Fruit fly (Drosophila melanogaster) Kc167 (cell line): ENCODE measurements around the gene xmas.

Experiments used
- Myc ChIP-seq: fragments of >200 bp; optimal IDR thresholded peaks from 2 replicates; lab custom pipeline; 2017; ENCODE audit warnings: missing external identifiers
- Sin3A ChIP-seq: fragments of >200 bp; optimal IDR thresholded peaks from 2 replicates; lab custom pipeline; 2018; ENCODE audit warnings: missing external identifiers
- h ChIP-seq: fragments of >200 bp; optimal IDR thresholded peaks from 3 replicates; lab custom pipeline; 2018; ENCODE audit warnings: missing external identifiers
- insv ChIP-seq: fragments of >200 bp; optimal IDR thresholded peaks from 3 replicates; lab custom pipeline; 2018; ENCODE audit warnings: missing external identifiers
- psq ChIP-seq: fragments of >200 bp; optimal IDR thresholded peaks from 2 replicates; lab custom pipeline; 2017; ENCODE audit warnings: missing external identifiers
- ttk ChIP-seq: sonication (Bioruptor generic); optimal IDR thresholded peaks from 2 replicates; lab custom pipeline; 2017; ENCODE audit warnings: missing external identifiers

The xmas gene

DNA sequence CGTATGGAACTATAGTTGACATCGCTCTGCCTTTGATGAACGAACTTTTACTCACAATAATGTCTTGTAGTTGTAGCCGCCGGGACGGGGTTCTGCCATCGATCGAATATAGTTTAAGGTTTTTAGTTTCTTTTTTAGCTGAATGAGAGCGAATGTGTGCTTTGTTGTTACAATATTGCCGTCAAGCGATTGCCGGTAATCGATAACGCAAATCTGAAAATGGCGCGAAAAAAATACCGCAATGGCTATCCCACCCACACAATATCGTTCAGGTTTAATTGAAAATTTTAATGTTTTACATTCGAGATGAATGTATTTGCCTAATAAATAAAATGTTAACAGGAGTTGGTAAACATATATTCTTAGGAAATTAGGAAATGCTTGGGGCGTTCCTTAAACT lies at the start of gene xmas:
Gene xmas (minus strand): TSS at position 191 of the 400 bp plus-strand sequence.
- TF ChIP-seq h (lab: Kevin White, UChicago) (no peak), ttk (no peak), Sin3A (no peak), Myc (no peak), insv (lab: Kevin White, UChicago) (no peak)

DNA sequence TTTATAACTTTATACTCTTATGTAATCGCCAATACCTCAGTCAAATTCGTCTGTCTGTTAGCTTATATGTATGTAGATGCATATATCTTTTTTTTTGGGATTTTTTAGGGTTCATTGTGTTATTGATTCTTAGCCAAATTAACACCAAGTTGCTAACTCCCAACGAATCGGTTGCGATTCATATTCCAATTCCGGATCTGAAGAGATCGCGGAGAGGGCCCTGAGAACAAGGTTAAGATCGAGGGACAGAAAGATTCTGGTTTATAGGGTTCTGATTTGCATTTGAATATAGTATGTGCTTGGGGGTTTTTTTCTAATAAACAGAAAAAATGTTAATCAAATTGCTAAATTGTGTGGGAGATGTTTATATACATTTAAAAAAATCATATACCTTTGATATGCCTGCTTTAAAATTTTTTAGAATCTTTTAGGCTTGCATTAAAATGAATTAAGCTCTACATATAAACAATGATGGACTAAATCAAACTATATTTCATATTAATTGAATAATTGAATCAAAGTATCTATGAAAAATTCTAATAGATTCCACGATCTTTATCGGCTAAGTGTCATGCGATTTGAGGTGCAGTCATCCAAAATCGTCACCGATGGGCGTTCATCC lies 48.9 kb upstream of the xmas start, which contains the start of gene CG32563:
Gene CG32563 (plus strand): TSS at position 572 of the 622 bp plus-strand sequence.
- TF ChIP-seq Sin3A (no peak), h (lab: Kevin White, UChicago) (no peak), psq (lab: Kevin White, UChicago) (no peak), insv (lab: Kevin White, UChicago) (no peak), Myc (no peak), ttk (no peak)

DNA sequence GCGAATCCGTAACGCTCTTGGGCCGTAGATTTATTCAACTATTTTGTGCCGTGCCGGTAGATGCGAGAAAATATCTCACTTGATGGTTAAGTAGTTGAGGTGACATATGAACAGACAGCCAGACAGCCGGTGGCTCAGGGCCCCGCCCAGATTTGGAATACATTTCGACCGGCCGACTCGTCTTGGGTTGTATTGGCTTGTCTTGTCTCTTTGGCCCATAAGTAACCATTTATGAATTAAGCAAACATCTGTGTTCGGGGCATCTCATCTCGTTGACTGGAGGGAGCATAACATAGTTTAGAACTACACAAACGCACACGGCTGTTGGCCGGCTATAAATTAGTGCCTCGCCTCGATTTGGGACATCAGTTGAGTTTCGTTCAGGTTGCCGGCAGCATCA lies 46.9 kb upstream of the xmas start, which contains the start of gene CG32564:
Gene CG32564 (plus strand): TSS at position 362 of the 400 bp plus-strand sequence.
- TF ChIP-seq h (lab: Kevin White, UChicago), result no peak
- TF ChIP-seq insv (lab: Kevin White, UChicago), result no peak
- no peak for TF ChIP-seq ttk
- no peak for TF ChIP-seq psq (lab: Kevin White, UChicago)
- TF ChIP-seq Myc, result no peak
- no peak for TF ChIP-seq Sin3A

DNA sequence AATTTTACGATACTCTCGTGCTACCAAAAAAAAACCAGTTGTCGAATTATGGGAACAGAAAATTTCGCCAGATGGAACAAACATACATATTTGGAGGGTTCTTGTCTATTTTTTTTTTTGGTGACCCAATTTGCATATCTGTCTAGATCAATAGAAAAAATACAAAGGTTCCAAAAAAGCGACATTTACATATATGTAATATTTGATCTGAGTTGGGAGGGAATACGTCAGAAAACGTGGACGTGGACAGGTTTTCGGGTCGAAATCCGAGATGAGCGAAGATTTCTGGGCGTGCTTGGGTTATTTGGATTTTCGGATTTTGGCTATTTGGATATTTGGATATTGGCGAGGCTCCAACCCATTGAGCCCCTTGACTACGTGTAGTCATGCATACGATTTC lies 45.9 kb upstream of the xmas start:
- TF ChIP-seq Myc (no peak), psq (lab: Kevin White, UChicago) (no peak), ttk (no peak), Sin3A (no peak), insv (lab: Kevin White, UChicago) (no peak), h (lab: Kevin White, UChicago) (no peak)

DNA sequence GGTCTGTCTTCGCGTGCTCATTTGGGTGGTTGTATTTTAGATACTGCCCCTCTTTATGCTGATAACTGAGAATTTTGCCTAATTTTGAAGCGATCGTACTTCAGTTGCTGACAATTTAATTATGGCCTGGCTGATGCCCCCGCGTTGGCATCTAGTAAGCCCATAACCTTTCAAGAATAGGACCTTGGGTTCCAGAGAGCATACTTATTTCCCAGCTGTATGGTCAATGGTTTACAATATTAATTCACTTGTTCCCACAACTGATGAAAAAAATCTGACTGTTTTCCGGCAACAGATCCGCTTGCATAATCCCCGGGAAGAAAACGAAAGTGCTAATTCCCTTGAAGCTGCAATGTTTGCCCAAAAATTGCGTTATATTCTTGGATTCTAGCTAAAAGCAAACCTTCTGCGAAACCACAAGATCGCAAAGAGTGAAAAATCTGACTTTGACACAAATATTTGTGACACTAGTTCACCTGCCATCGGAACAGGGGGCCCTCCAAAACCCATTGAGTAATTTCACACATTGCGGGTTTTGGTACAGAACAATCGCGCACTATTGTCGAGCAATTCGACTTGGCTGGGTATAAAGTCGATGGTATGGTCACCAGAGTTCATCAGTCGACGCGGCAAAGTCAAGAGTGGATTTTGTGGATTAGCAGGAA lies 43.5 kb upstream of the xmas start, which contains the start of the genes TTLL1A and CG5070:
Gene TTLL1A (minus strand): TSS at position 101 of the 665 bp plus-strand sequence.
Gene CG5070 (plus strand): TSS at position 615 of the 665 bp plus-strand sequence.
- TF ChIP-seq h (lab: Kevin White, UChicago) (no peak), ttk (no peak), Myc (no peak), insv (lab: Kevin White, UChicago) (no peak), psq (lab: Kevin White, UChicago) (no peak), Sin3A (no peak)

DNA sequence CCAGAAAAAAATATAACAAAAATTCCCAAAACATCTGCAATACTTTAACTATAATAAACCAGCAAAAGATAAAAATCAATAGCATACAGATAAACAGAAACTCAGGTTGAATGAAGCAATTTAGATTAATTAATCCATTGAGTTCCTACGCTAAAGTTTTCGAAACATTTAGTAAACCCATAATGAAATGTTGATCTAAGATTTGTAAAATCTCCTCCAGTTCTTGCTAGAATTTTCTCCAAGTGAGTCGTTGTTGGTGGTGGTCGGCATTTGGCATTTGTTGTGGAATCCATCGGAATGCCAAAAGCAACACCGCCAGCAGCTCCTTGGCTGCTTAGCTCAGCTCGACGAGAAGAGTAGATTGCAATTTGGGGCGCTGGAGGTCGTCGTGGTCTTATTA lies 29.1 kb upstream of the xmas start:
- TF ChIP-seq insv (lab: Kevin White, UChicago), result no peak
- TF ChIP-seq ttk, result no peak
- no peak for TF ChIP-seq psq (lab: Kevin White, UChicago)
- no peak for TF ChIP-seq Myc
- TF ChIP-seq Sin3A, result no peak
- no peak for TF ChIP-seq h (lab: Kevin White, UChicago)

DNA sequence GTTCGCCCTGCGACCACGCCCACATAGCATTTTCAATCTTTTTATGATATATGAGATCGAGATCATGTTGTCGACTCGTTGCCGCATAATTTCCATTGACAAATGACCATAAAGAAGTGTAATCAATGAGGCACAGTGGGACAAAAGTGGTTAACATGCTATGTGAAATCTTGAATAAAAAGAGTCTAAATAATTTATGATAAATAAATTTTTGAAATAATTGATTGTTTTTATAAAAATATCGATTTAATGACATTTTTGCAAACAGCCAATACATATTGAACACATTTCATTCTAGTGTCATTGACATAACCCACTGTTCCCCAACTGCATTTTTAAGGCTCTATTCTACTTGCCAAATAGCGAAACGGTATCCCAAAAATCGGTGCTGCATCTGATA lies 28.4 kb upstream of the xmas start:
- TF ChIP-seq Myc, result no peak
- TF ChIP-seq insv (lab: Kevin White, UChicago), result no peak
- TF ChIP-seq h (lab: Kevin White, UChicago), result no peak
- TF ChIP-seq Sin3A, result no peak
- TF ChIP-seq psq (lab: Kevin White, UChicago), result no peak
- TF ChIP-seq ttk, result no peak

DNA sequence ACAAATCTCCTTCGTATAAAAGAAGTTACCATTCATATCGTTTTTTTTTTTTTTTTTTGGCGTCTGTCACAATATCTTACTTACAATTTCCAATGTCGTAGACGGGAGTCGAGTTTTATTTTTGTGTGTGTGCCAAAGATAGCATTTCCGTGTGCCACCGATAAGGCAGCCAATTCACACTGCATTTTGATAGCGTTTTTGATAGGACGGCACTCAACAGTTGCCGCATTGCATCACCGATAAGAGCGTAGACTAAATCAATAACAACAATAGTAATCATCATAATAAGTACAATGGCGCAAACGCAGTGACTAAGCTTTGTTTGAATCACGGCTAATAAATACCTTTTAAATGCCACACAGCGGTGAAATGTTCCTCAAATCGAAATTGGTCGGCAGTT lies 27.3 kb upstream of the xmas start:
- TF ChIP-seq insv (lab: Kevin White, UChicago), result no peak
- TF ChIP-seq psq (lab: Kevin White, UChicago), result no peak
- TF ChIP-seq Myc, result no peak
- TF ChIP-seq Sin3A, result no peak
- TF ChIP-seq h (lab: Kevin White, UChicago), result no peak
- TF ChIP-seq ttk, result no peak

DNA sequence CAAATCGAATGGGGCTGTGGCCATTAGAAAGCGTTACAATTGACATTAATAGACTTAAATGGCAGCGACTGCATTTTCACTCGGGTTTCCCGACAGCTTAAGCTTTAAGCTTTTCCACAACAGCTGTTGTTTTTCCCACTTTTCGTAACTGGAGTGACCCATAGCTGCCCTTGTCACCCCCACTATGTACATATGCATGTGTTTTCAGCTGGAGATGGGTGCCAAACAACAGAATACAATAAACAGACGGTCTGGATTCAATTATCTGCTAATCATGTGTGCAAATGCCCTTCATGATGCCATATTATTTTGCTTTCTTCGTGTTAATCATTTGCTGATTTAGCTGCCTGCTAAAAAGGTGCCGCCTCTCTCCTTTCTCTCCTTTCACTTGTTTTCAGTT lies 24.4 kb upstream of the xmas start:
- TF ChIP-seq psq (lab: Kevin White, UChicago), result no peak
- no peak for TF ChIP-seq ttk

DNA sequence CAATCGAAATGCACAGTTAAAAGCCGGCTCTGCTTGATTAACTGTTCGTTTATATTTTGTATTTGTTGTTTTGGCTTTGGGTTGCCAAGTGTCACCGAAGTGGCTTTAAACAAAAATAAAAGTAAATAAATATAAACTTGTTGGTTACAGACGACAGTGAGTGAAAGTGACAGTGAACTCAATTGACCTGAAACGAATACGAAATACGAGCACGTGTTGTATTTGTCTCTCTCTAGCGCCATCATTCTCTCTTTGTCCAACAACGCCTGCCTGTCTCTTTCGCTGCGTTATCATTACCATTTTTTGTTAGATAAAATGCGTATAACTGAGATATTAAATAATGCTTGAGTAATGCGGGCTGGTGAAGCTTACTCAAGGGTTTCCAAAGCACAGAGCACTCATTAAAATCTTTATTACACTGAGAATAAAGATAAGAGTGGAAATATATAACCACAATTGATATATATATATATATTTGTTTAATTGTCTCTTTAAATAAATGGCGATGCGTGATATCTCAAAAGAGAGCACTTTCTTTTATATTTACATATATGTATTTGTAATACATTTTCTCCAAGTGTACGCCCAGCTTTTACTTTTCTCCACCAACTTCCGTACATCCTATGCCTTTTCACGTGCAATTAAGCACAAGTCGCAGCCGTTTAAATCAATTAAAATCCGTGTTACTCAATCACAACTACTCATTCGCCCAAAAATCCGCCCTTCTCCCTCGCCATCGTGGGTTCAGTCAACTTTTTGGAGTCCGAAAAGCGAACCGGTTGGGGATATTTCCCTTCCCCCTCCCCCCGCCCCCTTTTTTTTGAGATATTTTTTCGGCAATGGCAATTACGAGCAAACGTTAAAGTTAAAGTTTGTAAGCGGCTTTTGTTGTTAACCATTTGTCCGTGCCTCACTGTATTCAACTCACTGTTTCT lies 22.4 kb upstream of the xmas start:
- TF ChIP-seq h (lab: Kevin White, UChicago), result no peak
- no peak for TF ChIP-seq Myc
- no peak for TF ChIP-seq psq (lab: Kevin White, UChicago)
- no peak for TF ChIP-seq ttk
- TF ChIP-seq Sin3A, result no peak
- TF ChIP-seq insv (lab: Kevin White, UChicago), result no peak

DNA sequence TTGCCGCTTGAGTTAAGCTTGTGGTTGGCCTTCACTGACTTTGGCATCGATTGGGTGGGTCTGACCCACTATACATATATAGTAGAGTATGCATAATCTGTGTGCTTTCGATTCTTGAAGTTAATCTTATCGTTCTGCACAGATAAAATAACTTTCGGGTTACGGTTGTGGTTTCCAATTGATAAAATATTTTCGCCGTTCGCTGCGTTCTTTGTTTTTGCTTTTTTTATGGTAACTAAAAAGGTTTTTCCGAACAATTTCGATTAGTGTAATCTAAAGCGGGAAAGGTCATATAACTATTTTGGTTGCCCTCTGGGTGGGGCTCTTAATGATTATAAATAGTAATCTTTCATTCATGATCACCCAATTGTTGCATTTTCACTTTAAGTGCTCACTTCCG lies 21.4 kb upstream of the xmas start:
- TF ChIP-seq psq (lab: Kevin White, UChicago), result no peak
- TF ChIP-seq h (lab: Kevin White, UChicago), result no peak
- no peak for TF ChIP-seq ttk
- no peak for TF ChIP-seq Sin3A
- no peak for TF ChIP-seq Myc
- TF ChIP-seq insv (lab: Kevin White, UChicago), result no peak

DNA sequence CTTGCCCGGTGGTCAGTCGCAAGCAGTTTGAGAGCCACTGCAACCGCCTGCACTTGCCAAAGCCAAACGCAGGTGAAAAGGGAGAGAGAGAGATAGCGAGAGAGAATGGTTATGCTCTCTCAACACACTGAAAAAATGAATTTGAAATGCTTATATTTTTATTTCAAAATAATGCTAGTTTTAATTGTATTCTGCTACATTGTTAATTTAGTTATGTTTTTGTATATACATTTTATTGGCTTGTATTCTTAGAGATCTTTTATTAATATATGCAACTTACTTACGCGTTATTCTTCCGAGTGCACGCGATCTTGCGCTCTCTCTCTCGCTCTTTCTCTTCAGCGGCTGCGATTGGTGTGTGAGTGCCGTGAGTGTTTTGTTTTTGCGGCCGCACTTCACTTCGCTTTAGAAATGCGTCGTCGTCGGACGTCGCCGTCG lies 19.4 kb upstream of the xmas start:
- TF ChIP-seq psq (lab: Kevin White, UChicago), result no peak
- no peak for TF ChIP-seq insv (lab: Kevin White, UChicago)
- TF ChIP-seq Sin3A, result no peak
- no peak for TF ChIP-seq h (lab: Kevin White, UChicago)
- TF ChIP-seq ttk, result no peak
- no peak for TF ChIP-seq Myc
